Fruit fly (Drosophila melanogaster) whole organism, prepupa: ENCODE measurements around the gene Hsp70Ab.

Experiments
- CG34406 ChIP-seq: fragments of 200-800 bp; sonication (Bioruptor generic); optimal IDR thresholded peaks from 3 replicates; lab custom pipeline; 2016; ENCODE audit warnings: missing biosample characterization, missing genetic modification characterization
- CG6276 ChIP-seq: fragments of 200-800 bp; sonication (Bioruptor generic); optimal IDR thresholded peaks from 2 replicates; lab custom pipeline; 2017; ENCODE audit warnings: missing biosample characterization, mild to moderate bottlenecking, missing genetic modification characterization
- CG7368 ChIP-seq: fragments of 200-800 bp; sonication (Bioruptor generic); optimal IDR thresholded peaks from 3 replicates; lab custom pipeline; 2016; ENCODE audit warnings: missing biosample characterization, missing genetic modification characterization
- CG8119 ChIP-seq: fragments of 200-800 bp; sonication (Bioruptor generic); IDR thresholded peaks from 3 replicates; pipeline ENCODE4 v1.3.6; 2022; ENCODE audit warnings: missing biosample characterization, missing genetic modification characterization
- CG9139 ChIP-seq: fragments of 200-800 bp; sonication (Bioruptor generic); optimal IDR thresholded peaks from 3 replicates; lab custom pipeline; 2017; ENCODE audit warnings: missing biosample characterization, mild to moderate bottlenecking, missing genetic modification characterization
- Eip75B ChIP-seq: fragments of 200-800 bp; sonication (Bioruptor generic); optimal IDR thresholded peaks from 3 replicates; lab custom pipeline; 2016; ENCODE audit warnings: missing biosample characterization, missing genetic modification characterization
- Hr39 ChIP-seq: fragments of 200-800 bp; sonication (Bioruptor generic); optimal IDR thresholded peaks from 2 replicates; lab custom pipeline; 2016; ENCODE audit warnings: missing biosample characterization, missing genetic modification characterization
- Lpt ChIP-seq: fragments of 200-800 bp; sonication (Bioruptor generic); optimal IDR thresholded peaks from 3 replicates; lab custom pipeline; 2016; ENCODE audit warnings: missing biosample characterization, missing genetic modification characterization
- Met ChIP-seq: fragments of 200-800 bp; sonication (Bioruptor generic); optimal IDR thresholded peaks from 3 replicates; lab custom pipeline; 2016; ENCODE audit warnings: missing biosample characterization, missing genetic modification characterization
- cyc ChIP-seq: fragments of 200-800 bp; sonication (Bioruptor generic); optimal IDR thresholded peaks from 3 replicates; lab custom pipeline; 2016; ENCODE audit warnings: missing biosample characterization, missing genetic modification characterization

- no peak for TF ChIP-seq cyc (GFP tag; lab: Kevin White, UChicago)
- TF ChIP-seq Hr39 (GFP tag; lab: Kevin White, UChicago) = no peak
- TF ChIP-seq Met (GFP tag; lab: Kevin White, UChicago) = no peak
- TF ChIP-seq CG6276 (GFP tag; lab: Kevin White, UChicago) = no peak
- no peak for TF ChIP-seq CG34406 (GFP tag; lab: Kevin White, UChicago)
- no peak for TF ChIP-seq CG8119 (GFP tag; lab: Robert Waterston, UW)
- no peak for TF ChIP-seq Eip75B (GFP tag; lab: Kevin White, UChicago)
- no peak for TF ChIP-seq Lpt (GFP tag; lab: Kevin White, UChicago)
- no peak for TF ChIP-seq CG9139
- TF ChIP-seq CG7368 (GFP tag; lab: Kevin White, UChicago) = no peak
These were observed 47.1 kb downstream of the Hsp70Ab start, which contains the start of gene Tk for dm6 chr3R:12005417-12005816.
